Fruit fly (Drosophila melanogaster): ENCODE data around the gene eff.

The eff gene

dm6 chr3R:14749077-14749798, 8.1 kb upstream of the eff start (continued):
- TF ChIP-seq spab (GFP tag; optimal IDR thresholded peaks at IDR 0.05) (peak; percentile 64), vri (GFP tag; optimal IDR thresholded peaks at IDR 0.05) (peak; percentile 74), CG6792 (GFP tag; optimal IDR thresholded peaks at IDR 0.05) (peak; percentile 57), Ets21C (GFP tag; optimal IDR thresholded peaks at IDR 0.05) (no peak), dac (GFP tag; optimal IDR thresholded peaks at IDR 0.05) (no peak), CG11902 (GFP tag; optimal IDR thresholded peaks at IDR 0.05) (no peak), esn (GFP tag; optimal IDR thresholded peaks at IDR 0.05) (peak; percentile 50), Met (GFP tag; optimal IDR thresholded peaks at IDR 0.05) (peak; percentile 53), CG8319 (GFP tag; optimal IDR thresholded peaks at IDR 0.05) (no peak), CG1621 (tag; optimal IDR thresholded peaks at IDR 0.05) (peak; percentile 58), CG8632 (GFP tag; optimal IDR thresholded peaks at IDR 0.05) (peak; percentile 41), svp (GFP tag) (peak; percentile 79), net (GFP tag; optimal IDR thresholded peaks at IDR 0.05) (peak; percentile 37), CG10669 (GFP tag; optimal IDR thresholded peaks at IDR 0.05) (peak; percentile 63), CG15336 (GFP tag; IDR thresholded peaks at IDR 0.05) (peak; percentile 60; the same call in 1 of the 2 replicates), CG11762 (GFP tag; optimal IDR thresholded peaks at IDR 0.05; ENCODE audit: insufficient read depth) (peak; percentile 26), Eip75B (GFP tag; optimal IDR thresholded peaks at IDR 0.05) (peak; percentile 68), OdsH (GFP tag; optimal IDR thresholded peaks at IDR 0.05) (no peak), fkh (GFP tag; optimal IDR thresholded peaks at IDR 0.05) (peak; percentile 97), CG8119 (GFP tag; IDR thresholded peaks at IDR 0.05) (peak; percentile 38; the same call in 1 of the 3 replicates), dsx (GFP tag; optimal IDR thresholded peaks at IDR 0.05; ENCODE audit: poor library complexity, severe bottlenecking) (peak; percentile 79), lz (GFP tag; optimal IDR thresholded peaks at IDR 0.05) (peak; percentile 32), Eip93F (GFP tag; optimal IDR thresholded peaks at IDR 0.05) (peak; percentile 50), acj6 (GFP tag; optimal IDR thresholded peaks at IDR 0.05) (peak; percentile 30), CG6808 (GFP tag; optimal IDR thresholded peaks at IDR 0.05) (peak; percentile 73)

dm6 chr3R:14748323-14749076, 7.4 kb upstream of the eff start:
- TF ChIP-seq CG32006 (GFP tag; optimal IDR thresholded peaks at IDR 0.05) = peak; percentile 52
- TF ChIP-seq fkh (GFP tag; optimal IDR thresholded peaks at IDR 0.05) = peak; percentile 62
- no peak for TF ChIP-seq Lpt (GFP tag; optimal IDR thresholded peaks at IDR 0.05)
- peak; percentile 7 for TF ChIP-seq Eip78C (GFP tag)

dm6 chr3R:14747915-14748314, 6.8 kb upstream of the eff start:
- TF ChIP-seq Lpt (GFP tag; optimal IDR thresholded peaks at IDR 0.05) = no peak
- no peak for TF ChIP-seq CG8119 (GFP tag; IDR thresholded peaks at IDR 0.05)
- TF ChIP-seq vri (GFP tag; optimal IDR thresholded peaks at IDR 0.05) = no peak
- TF ChIP-seq CG10631 (GFP tag; optimal IDR thresholded peaks at IDR 0.05) = no peak
- TF ChIP-seq CG6276 (GFP tag; optimal IDR thresholded peaks at IDR 0.05) = no peak
- no peak for TF ChIP-seq esn (GFP tag; optimal IDR thresholded peaks at IDR 0.05)
- peak; percentile 76 for TF ChIP-seq svp (GFP tag)
- TF ChIP-seq Eip78C (GFP tag) = peak; percentile 43

- no peak for TF ChIP-seq topi (GFP tag; optimal IDR thresholded peaks at IDR 0.05)
- TF ChIP-seq CG3919 (GFP tag; optimal IDR thresholded peaks at IDR 0.05) = no peak
- TF ChIP-seq Hr39 (GFP tag; optimal IDR thresholded peaks at IDR 0.05) = no peak
- no peak for TF ChIP-seq Eip75B (GFP tag; optimal IDR thresholded peaks at IDR 0.05)
- TF ChIP-seq Eip93F (GFP tag; optimal IDR thresholded peaks at IDR 0.05) = no peak
- no peak for TF ChIP-seq CG11294 (GFP tag; IDR thresholded peaks at IDR 0.05)
- TF ChIP-seq OdsH (GFP tag; optimal IDR thresholded peaks at IDR 0.05) = no peak
- no peak for TF ChIP-seq spab (GFP tag; optimal IDR thresholded peaks at IDR 0.05)
- TF ChIP-seq net (GFP tag; optimal IDR thresholded peaks at IDR 0.05) = no peak
- no peak for TF ChIP-seq CG10669 (GFP tag; optimal IDR thresholded peaks at IDR 0.05)
- no peak for TF ChIP-seq cyc (GFP tag; optimal IDR thresholded peaks at IDR 0.05)
- TF ChIP-seq svp (GFP tag) = no peak
- TF ChIP-seq pdm3 (GFP tag; optimal IDR thresholded peaks at IDR 0.05) = no peak
- TF ChIP-seq CG11762 (GFP tag; optimal IDR thresholded peaks at IDR 0.05; ENCODE audit: insufficient read depth) = no peak
Observed at dm6 chr3R:14747259-14747856, 6.2 kb upstream of the eff start.
